Worm (Caenorhabditis elegans) whole organism, mixed stage, embryonic: ENCODE data around the gene nceh-1.
A peak's percentile ranks its signal among the peaks of the same experiment; 100 is the strongest.

Experiments
- M03D4.4 ChIP-seq: sonication (generic microtip); optimal IDR thresholded peaks from 2 replicates; lab custom pipeline; 2017; ENCODE audit warnings: mild to moderate bottlenecking, missing genetic modification characterization, missing compliant biosample characterization
- bed-3 ChIP-seq: fragments of 200-800 bp; sonication (Bioruptor generic); optimal IDR thresholded peaks from 3 replicates; lab custom pipeline; 2018; ENCODE audit warnings: mild to moderate bottlenecking, missing genetic modification characterization, moderate library complexity, missing compliant biosample characterization
- blmp-1 ChIP-seq: fragments of 150-350 bp; optimal IDR thresholded peaks from 2 replicates; lab custom pipeline; 2014; ENCODE audit warnings: missing biosample characterization, missing genetic modification characterization
- ceh-39 ChIP-seq: fragments of 150-350 bp; optimal IDR thresholded peaks from 2 replicates; lab custom pipeline; 2014; ENCODE audit warnings: missing biosample characterization, missing genetic modification characterization
- ceh-43 ChIP-seq: fragments of 200-800 bp; sonication (Bioruptor generic); optimal IDR thresholded peaks from 2 replicates; lab custom pipeline; 2018; ENCODE audit warnings: mild to moderate bottlenecking, missing genetic modification characterization, moderate library complexity, missing compliant biosample characterization
- ceh-83 ChIP-seq: fragments of 200-800 bp; sonication (Bioruptor generic); optimal IDR thresholded peaks from 2 replicates; lab custom pipeline; 2018; ENCODE audit warnings: mild to moderate bottlenecking, missing genetic modification characterization, missing compliant biosample characterization
- ces-1 ChIP-seq: fragments of 150-350 bp; optimal IDR thresholded peaks from 2 replicates; lab custom pipeline; 2014; ENCODE audit warnings: missing biosample characterization, missing genetic modification reagents, missing genetic modification characterization
- drap-1 ChIP-seq: fragments of 200-800 bp; sonication (Bioruptor generic); optimal IDR thresholded peaks from 3 replicates; lab custom pipeline; 2018; ENCODE audit warnings: mild to moderate bottlenecking, missing genetic modification characterization, missing compliant biosample characterization
- elt-1 ChIP-seq: sonication (generic microtip); optimal IDR thresholded peaks from 2 replicates; lab custom pipeline; 2017; ENCODE audit warnings: missing genetic modification characterization, mild to moderate bottlenecking, missing compliant biosample characterization, antibody characterized with exemption, moderate library complexity, borderline replicate concordance; ENCODE audit not compliant: insufficient read depth
- elt-3 ChIP-seq: fragments of 150-350 bp; optimal IDR thresholded peaks from 2 replicates; lab custom pipeline; 2014; ENCODE audit warnings: missing biosample characterization, missing genetic modification characterization
- flh-1 ChIP-seq: fragments of 200-800 bp; sonication (Bioruptor generic); optimal IDR thresholded peaks from 2 replicates; lab custom pipeline; 2018; ENCODE audit warnings: mild to moderate bottlenecking, missing genetic modification characterization, moderate library complexity, missing compliant biosample characterization
- ham-2 ChIP-seq: fragments of 200-800 bp; sonication (Bioruptor generic); optimal IDR thresholded peaks from 2 replicates; lab custom pipeline; 2018; ENCODE audit warnings: mild to moderate bottlenecking, missing genetic modification characterization, missing compliant biosample characterization
- hlh-1 ChIP-seq: fragments of 150-350 bp; optimal IDR thresholded peaks from 2 replicates; lab custom pipeline; 2014; ENCODE audit warnings: missing biosample characterization, missing genetic modification reagents, missing genetic modification characterization
- lin-13 ChIP-seq: fragments of 150-350 bp; optimal IDR thresholded peaks from 2 replicates; lab custom pipeline; 2014; ENCODE audit warnings: missing biosample characterization, missing genetic modification characterization
- lin-32 ChIP-seq: fragments of 200-800 bp; sonication (Bioruptor generic); optimal IDR thresholded peaks from 2 replicates; lab custom pipeline; 2018; ENCODE audit warnings: mild to moderate bottlenecking, missing genetic modification characterization, missing compliant biosample characterization
- lsy-2 ChIP-seq: fragments of 150-350 bp; optimal IDR thresholded peaks from 2 replicates; lab custom pipeline; 2014; ENCODE audit warnings: missing biosample characterization, missing genetic modification characterization
- mab-5 ChIP-seq: fragments of 150-350 bp; optimal IDR thresholded peaks from 2 replicates; lab custom pipeline; 2014; ENCODE audit warnings: missing biosample characterization, missing genetic modification characterization
- mep-1 ChIP-seq: fragments of 150-350 bp; optimal IDR thresholded peaks from 2 replicates; lab custom pipeline; 2017; ENCODE audit warnings: missing biosample characterization, missing genetic modification reagents, missing genetic modification characterization, inconsistent platforms
- mls-2 ChIP-seq: sonication (generic microtip); optimal IDR thresholded peaks from 2 replicates; lab custom pipeline; 2016; ENCODE audit warnings: mild to moderate bottlenecking, missing genetic modification characterization, moderate library complexity, missing compliant biosample characterization
- nhr-12 ChIP-seq: fragments of 150-350 bp; optimal IDR thresholded peaks from 2 replicates; lab custom pipeline; 2014; ENCODE audit warnings: missing biosample characterization, missing genetic modification characterization
- nhr-2 ChIP-seq: fragments of 150-350 bp; optimal IDR thresholded peaks from 2 replicates; lab custom pipeline; 2014; ENCODE audit warnings: missing biosample characterization, missing genetic modification characterization
- nhr-28 ChIP-seq: fragments of 150-350 bp; optimal IDR thresholded peaks from 2 replicates; lab custom pipeline; 2014; ENCODE audit warnings: missing biosample characterization, missing genetic modification characterization
- nhr-76 ChIP-seq: sonication (generic microtip); optimal IDR thresholded peaks from 2 replicates; lab custom pipeline; 2017; ENCODE audit warnings: missing biosample characterization, missing genetic modification characterization
- pha-4 ChIP-seq: fragments of 150-350 bp; optimal IDR thresholded peaks from 2 replicates; lab custom pipeline; 2018; ENCODE audit warnings: missing biosample characterization, missing genetic modification reagents, missing genetic modification characterization
- sem-2 ChIP-seq: fragments of 200-800 bp; sonication (Bioruptor generic); optimal IDR thresholded peaks from 2 replicates; lab custom pipeline; 2018; ENCODE audit warnings: mild to moderate bottlenecking, missing genetic modification characterization, missing compliant biosample characterization
- snpc-4 ChIP-seq: fragments of 150-350 bp; optimal IDR thresholded peaks from 2 replicates; lab custom pipeline; 2014; ENCODE audit warnings: missing biosample characterization, missing genetic modification characterization
- sptf-1 ChIP-seq: sonication (generic microtip); optimal IDR thresholded peaks from 2 replicates; lab custom pipeline; 2017; ENCODE audit warnings: mild to moderate bottlenecking, missing genetic modification characterization, moderate library complexity, missing compliant biosample characterization
- tbx-8 ChIP-seq: fragments of 200-800 bp; sonication (Bioruptor generic); optimal IDR thresholded peaks from 2 replicates; lab custom pipeline; 2018; ENCODE audit warnings: mild to moderate bottlenecking, missing genetic modification characterization, moderate library complexity, missing compliant biosample characterization
- unc-39 ChIP-seq: fragments of 150-350 bp; optimal IDR thresholded peaks from 2 replicates; lab custom pipeline; 2014; ENCODE audit warnings: missing biosample characterization, missing genetic modification characterization
- unc-62 ChIP-seq: fragments of 150-350 bp; optimal IDR thresholded peaks from 2 replicates; lab custom pipeline; 2014; ENCODE audit warnings: missing biosample characterization, missing genetic modification reagents, missing genetic modification characterization
- zip-8 ChIP-seq: fragments of 150-350 bp; optimal IDR thresholded peaks from 2 replicates; lab custom pipeline; 2014; ENCODE audit warnings: missing biosample characterization, missing genetic modification characterization
- ztf-11 ChIP-seq: fragments of 150-350 bp; optimal IDR thresholded peaks from 2 replicates; lab custom pipeline; 2014; ENCODE audit warnings: missing biosample characterization, missing genetic modification characterization

nceh-1 gene

ce11 chrV:19380968-19381367, 3.7 kb downstream of the nceh-1 start, which contains the start of gene srw-84:
Gene srw-84 (plus strand): TSS chrV:19381268.
- no peak for TF ChIP-seq lin-32 (GFP tag; lab: Kevin White, UChicago)
- TF ChIP-seq snpc-4 (tag; lab: Kevin White, UChicago) = no peak
- no peak for TF ChIP-seq elt-1 (tag; lab: Kevin White, UChicago)
- TF ChIP-seq ceh-83 (GFP tag; lab: Kevin White, UChicago) = no peak
- TF ChIP-seq sem-2 (GFP tag; lab: Kevin White, UChicago) = no peak
- no peak for TF ChIP-seq nhr-28 (tag; lab: Kevin White, UChicago)
- no peak for TF ChIP-seq nhr-76 (tag; lab: Kevin White, UChicago)
- no peak for TF ChIP-seq blmp-1
- TF ChIP-seq ham-2 = no peak
- no peak for TF ChIP-seq ztf-11 (tag; lab: Kevin White, UChicago)
- no peak for TF ChIP-seq sptf-1
- TF ChIP-seq unc-62 (GFP tag; lab: Kevin White, UChicago) = no peak
- TF ChIP-seq lin-13 = no peak
- no peak for TF ChIP-seq nhr-2
- TF ChIP-seq mab-5 (tag; lab: Kevin White, UChicago) = no peak
- TF ChIP-seq nhr-12 (tag; lab: Kevin White, UChicago) = no peak
- TF ChIP-seq flh-1 = no peak
- no peak for TF ChIP-seq lsy-2 (tag; lab: Kevin White, UChicago)

ce11 chrV:19390029-19390428, 12.8 kb downstream of the nceh-1 start, which contains the start of gene slcr-46.2:
Gene slcr-46.2 (minus strand): TSS chrV:19390129.
- TF ChIP-seq hlh-1 (tag; lab: Kevin White, UChicago) = no peak
- no peak for TF ChIP-seq lin-32 (GFP tag; lab: Kevin White, UChicago)
- TF ChIP-seq sem-2 (GFP tag; lab: Kevin White, UChicago) = no peak
- no peak for TF ChIP-seq M03D4.4
- TF ChIP-seq ces-1 = no peak
- no peak for TF ChIP-seq ceh-39 (tag; lab: Kevin White, UChicago)
- TF ChIP-seq zip-8 (tag; lab: Kevin White, UChicago) = no peak
- no peak for TF ChIP-seq nhr-2
- TF ChIP-seq elt-3 (tag; lab: Kevin White, UChicago) = no peak
- no peak for TF ChIP-seq lin-13
- TF ChIP-seq snpc-4 (tag; lab: Kevin White, UChicago) = no peak
- TF ChIP-seq pha-4 (tag; lab: Kevin White, UChicago) = no peak
- TF ChIP-seq bed-3 = no peak
- no peak for TF ChIP-seq blmp-1

- TF ChIP-seq pha-4 (tag; lab: Kevin White, UChicago) = peak; percentile 15
- no peak for TF ChIP-seq mls-2 (tag; lab: Kevin White, UChicago)
- no peak for TF ChIP-seq lin-13
- TF ChIP-seq sptf-1 = peak; percentile 28
- no peak for TF ChIP-seq nhr-76 (tag; lab: Kevin White, UChicago)
- no peak for TF ChIP-seq bed-3
- no peak for TF ChIP-seq lin-32 (GFP tag; lab: Kevin White, UChicago)
- no peak for TF ChIP-seq tbx-8 (GFP tag; lab: Kevin White, UChicago)
- TF ChIP-seq ceh-39 (tag; lab: Kevin White, UChicago) = no peak
- TF ChIP-seq sem-2 (GFP tag; lab: Kevin White, UChicago) = no peak
- TF ChIP-seq mep-1 = peak; percentile 18
- no peak for TF ChIP-seq ceh-43 (GFP tag; lab: Kevin White, UChicago)
These were observed 14.0 kb downstream of the nceh-1 start for ce11 chrV:19391242-19391641.

DNA sequence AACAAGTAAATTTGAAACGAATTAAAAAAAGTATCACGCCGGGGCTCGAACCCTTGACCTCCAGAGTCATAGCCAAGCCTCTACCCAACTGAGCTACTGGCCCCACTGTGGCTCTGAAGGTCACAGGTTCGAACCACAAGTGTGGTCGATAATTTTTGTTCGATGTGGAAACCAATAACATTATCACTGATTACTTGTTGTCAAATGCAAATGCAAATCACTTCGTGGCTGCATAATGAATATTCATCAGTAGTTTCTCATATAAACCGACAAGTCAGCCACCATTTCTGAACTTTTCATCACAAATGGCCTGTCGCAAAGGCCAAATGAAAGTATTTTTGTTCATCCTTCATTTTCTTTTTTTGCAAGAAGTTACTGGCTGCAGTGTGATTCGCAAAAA, 17.5 kb downstream of the nceh-1 start, which contains the start of gene C25F9.8:
C25F9.8 (plus strand) TSS at position 301 of the 400 bp plus-strand sequence.
- TF ChIP-seq sem-2 (GFP tag; lab: Kevin White, UChicago) (no peak), bed-3 (no peak), unc-39 (tag; lab: Kevin White, UChicago) (no peak), mls-2 (tag; lab: Kevin White, UChicago) (no peak), ceh-39 (tag; lab: Kevin White, UChicago) (no peak), ceh-43 (GFP tag; lab: Kevin White, UChicago) (no peak), flh-1 (no peak), nhr-28 (tag; lab: Kevin White, UChicago) (no peak), lin-32 (GFP tag; lab: Kevin White, UChicago) (no peak), drap-1 (GFP tag; lab: Kevin White, UChicago) (no peak)
